Worm (Caenorhabditis elegans) whole organism, young adult: ENCODE results near the gene srbc-65.

ENCODE experiments used
- F57C9.4 ChIP-seq: sonication (generic microtip); optimal IDR thresholded peaks from 2 replicates; lab custom pipeline; 2017; ENCODE audit warnings: mild to moderate bottlenecking, missing genetic modification characterization, missing compliant biosample characterization
- ama-1 ChIP-seq, 3 experiments: fragments of 150-350 bp in 1 of 3; sonication (generic microtip) in 2 of 3; optimal IDR thresholded peaks; 2 replicates each; lab custom pipeline; 2014 to 2018; ENCODE audit warnings: missing biosample characterization in 2 of 3, missing genetic modification characterization in 2 of 3, missing genetic modification reagents in 2 of 3
- athp-1 ChIP-seq: sonication (generic microtip); optimal IDR thresholded peaks from 2 replicates; lab custom pipeline; 2017; ENCODE audit warnings: mild to moderate bottlenecking, missing genetic modification characterization, missing compliant biosample characterization
- bed-1 ChIP-seq: fragments of 200-800 bp; sonication (Bioruptor generic); IDR thresholded peaks from 2 replicates; pipeline ENCODE4 v1.3.6; 2022; ENCODE audit warnings: missing genetic modification reagents, missing genetic modification characterization, missing compliant biosample characterization
- dpl-1 ChIP-seq: fragments of 150-350 bp; optimal IDR thresholded peaks from 2 replicates; lab custom pipeline; 2014; ENCODE audit warnings: missing biosample characterization, missing genetic modification reagents, missing genetic modification characterization
- egl-18 ChIP-seq: fragments of 200-800 bp; sonication (Bioruptor generic); IDR thresholded peaks from 2 replicates; pipeline ENCODE4 v1.3.6; 2022; ENCODE audit warnings: missing genetic modification reagents, missing genetic modification characterization, missing compliant biosample characterization
- egrh-3 ChIP-seq: fragments of 200-800 bp; sonication (Bioruptor generic); IDR thresholded peaks from 2 replicates; pipeline ENCODE4 v1.3.6; 2022; ENCODE audit warnings: missing genetic modification reagents, missing genetic modification characterization, missing compliant biosample characterization
- ekl-4 ChIP-seq: fragments of 200-800 bp; sonication (Bioruptor generic); IDR thresholded peaks from 2 replicates; pipeline ENCODE4 v1.3.6; 2022; ENCODE audit warnings: missing genetic modification reagents, missing genetic modification characterization, missing compliant biosample characterization
- him-1 ChIP-seq: sonication (generic microtip); optimal IDR thresholded peaks from 2 replicates; lab custom pipeline; 2016; ENCODE audit warnings: missing genotype, missing genetic modification reagents, missing genetic modification characterization, missing compliant biosample characterization
- hlh-12 ChIP-seq: sonication (generic microtip); optimal IDR thresholded peaks from 2 replicates; lab custom pipeline; 2016; ENCODE audit warnings: missing genetic modification characterization, missing compliant biosample characterization
- hmg-1.2 ChIP-seq: fragments of 200-800 bp; sonication (Bioruptor generic); IDR thresholded peaks from 2 replicates; pipeline ENCODE4 v1.3.6; 2022; ENCODE audit warnings: missing genetic modification reagents, missing genetic modification characterization, missing compliant biosample characterization
- hmg-20 ChIP-seq: fragments of 200-800 bp; sonication (Bioruptor generic); IDR thresholded peaks from 2 replicates; pipeline ENCODE4 v1.3.6; 2022; ENCODE audit warnings: missing genetic modification reagents, missing genetic modification characterization, missing compliant biosample characterization
- lin-35 ChIP-seq, 3 experiments: fragments of 150-350 bp in 2 of 3; sonication (generic microtip) in 1 of 3; optimal IDR thresholded peaks; 2 replicates each; lab custom pipeline; 2014 to 2018; ENCODE audit warnings: missing biosample characterization in 3 of 3, missing genetic modification characterization in 3 of 3, missing genetic modification reagents in 3 of 3
- rpc-1 ChIP-seq, 2 experiments: fragments of 150-350 bp in 1 of 2; sonication (generic microtip) in 1 of 2; optimal IDR thresholded peaks; 2 replicates each; lab custom pipeline; 2014 to 2018; ENCODE audit warnings: missing biosample characterization in 1 of 2, missing genetic modification characterization in 1 of 2, missing genetic modification reagents in 1 of 2, missing genotype in 1 of 2

ce11 chrV:16540657-16541056 is 10.1 kb upstream of the srbc-65 start:
- TF ChIP-seq egl-18 (GFP tag; lab: Robert Waterston, UW), result no peak
- TF ChIP-seq hmg-1.2 (GFP tag; lab: Robert Waterston, UW), result no peak
- TF ChIP-seq hmg-20 (GFP tag; lab: Robert Waterston, UW), result no peak
- TF ChIP-seq hlh-12 (tag; lab: Kevin White, UChicago), result no peak
- TF ChIP-seq rpc-1 (optimal IDR thresholded peaks at IDR 0.05; lab: Kevin White, UChicago), result no peak
- TF ChIP-seq rpc-1 (tag; optimal IDR thresholded peaks at IDR 0.05; lab: Kevin White, UChicago), result no peak
- TF ChIP-seq him-1, result no peak
- no peak for TF ChIP-seq dpl-1 (GFP tag; lab: Kevin White, UChicago)
- TF ChIP-seq F57C9.4 (tag; lab: Kevin White, UChicago), result no peak
- no peak for TF ChIP-seq lin-35 (GFP tag; optimal IDR thresholded peaks at IDR 0.05; lab: Kevin White, UChicago)
- no peak for TF ChIP-seq ama-1 (optimal IDR thresholded peaks at IDR 0.05; lab: Kevin White, UChicago)
- TF ChIP-seq ama-1 (GFP tag; optimal IDR thresholded peaks at IDR 0.05; lab: Kevin White, UChicago), result no peak
- TF ChIP-seq ekl-4 (GFP tag; lab: Robert Waterston, UW), result no peak
- TF ChIP-seq athp-1 (tag; lab: Kevin White, UChicago), result no peak
- no peak for TF ChIP-seq egrh-3 (GFP tag; lab: Robert Waterston, UW)
- no peak for TF ChIP-seq bed-1
